Worm (Caenorhabditis elegans): ENCODE data around the gene hex-5.

Gene hex-5

ce11 chrX:14905161-14905560 lies at the start of gene hex-5:
hex-5 (minus strand) TSS chrX:14905261.
- no peak for TF ChIP-seq mab-5 (tag; optimal IDR thresholded peaks at IDR 0.05)
- no peak for TF ChIP-seq blmp-1 (tag; optimal IDR thresholded peaks at IDR 0.05; ENCODE audit: insufficient read depth)
- TF ChIP-seq fos-1 (tag; optimal IDR thresholded peaks at IDR 0.05) = no peak
- no peak for TF ChIP-seq mdl-1 (tag; optimal IDR thresholded peaks at IDR 0.05)
- no peak for TF ChIP-seq egl-27 (tag; optimal IDR thresholded peaks at IDR 0.05)
- no peak for TF ChIP-seq nhr-25 (tag; optimal IDR thresholded peaks at IDR 0.05)
- TF ChIP-seq ceh-16 (tag; optimal IDR thresholded peaks at IDR 0.05) = no peak
- TF ChIP-seq lsy-2 (tag; optimal IDR thresholded peaks at IDR 0.05) = no peak
- TF ChIP-seq nhr-11 (tag; optimal IDR thresholded peaks at IDR 0.05) = no peak
- no peak for TF ChIP-seq nhr-129 (tag; optimal IDR thresholded peaks at IDR 0.05)
- TF ChIP-seq Y55F3AM.14 (GFP tag; optimal IDR thresholded peaks at IDR 0.05) = no peak
- TF ChIP-seq ZK546.5 (tag; optimal IDR thresholded peaks at IDR 0.05) = no peak
- TF ChIP-seq ztf-11 (tag; optimal IDR thresholded peaks at IDR 0.05) = no peak
- TF ChIP-seq C34F6.9 (tag; optimal IDR thresholded peaks at IDR 0.05) = no peak
- no peak for TF ChIP-seq peb-1 (tag; optimal IDR thresholded peaks at IDR 0.05)

ce11 chrX:14954548-14954947 lies 49.5 kb upstream of the hex-5 start, which contains the start of gene pag-3:
pag-3 (minus strand) TSS chrX:14954648.
- no peak for TF ChIP-seq snpc-4 (tag; optimal IDR thresholded peaks at IDR 0.05)
- TF ChIP-seq unc-55 (GFP tag; optimal IDR thresholded peaks at IDR 0.05) = no peak
- TF ChIP-seq lsy-2 (tag; optimal IDR thresholded peaks at IDR 0.05) = no peak
- TF ChIP-seq egl-27 (tag; optimal IDR thresholded peaks at IDR 0.05) = no peak
- no peak for TF ChIP-seq ztf-11 (tag; optimal IDR thresholded peaks at IDR 0.05)
- TF ChIP-seq R02D3.7 (tag; optimal IDR thresholded peaks at IDR 0.05) = no peak
- TF ChIP-seq ama-1 (optimal IDR thresholded peaks at IDR 0.05) = no peak
- no peak for TF ChIP-seq elt-3 (tag; optimal IDR thresholded peaks at IDR 0.05)
- TF ChIP-seq nhr-23 (tag; optimal IDR thresholded peaks at IDR 0.05) = no peak
- no peak for TF ChIP-seq elt-1 (tag; optimal IDR thresholded peaks at IDR 0.05)
- no peak for TF ChIP-seq blmp-1 (tag; optimal IDR thresholded peaks at IDR 0.05; ENCODE audit: insufficient read depth)
- no peak for TF ChIP-seq nhr-77 (tag; optimal IDR thresholded peaks at IDR 0.05)
- no peak for TF ChIP-seq lin-13 (GFP tag; optimal IDR thresholded peaks at IDR 0.05)
- TF ChIP-seq fos-1 (tag; optimal IDR thresholded peaks at IDR 0.05) = no peak
- no peak for TF ChIP-seq mab-5 (tag; optimal IDR thresholded peaks at IDR 0.05)
- TF ChIP-seq alr-1 (tag; optimal IDR thresholded peaks at IDR 0.05) = no peak
- TF ChIP-seq unc-39 (tag; optimal IDR thresholded peaks at IDR 0.05) = no peak
- TF ChIP-seq nhr-21 (tag; optimal IDR thresholded peaks at IDR 0.05) = no peak
- TF ChIP-seq aly-2 (tag; optimal IDR thresholded peaks at IDR 0.05) = no peak
- TF ChIP-seq zag-1 (tag; optimal IDR thresholded peaks at IDR 0.05) = no peak

- TF ChIP-seq sma-9 (GFP tag; optimal IDR thresholded peaks at IDR 0.05) = no peak
- TF ChIP-seq sma-9 (tag; optimal IDR thresholded peaks at IDR 0.05) = no peak
- no peak for TF ChIP-seq nhr-77 (tag; optimal IDR thresholded peaks at IDR 0.05)
- TF ChIP-seq R02D3.7 (tag; optimal IDR thresholded peaks at IDR 0.05) = no peak
- no peak for TF ChIP-seq nhr-23 (tag; optimal IDR thresholded peaks at IDR 0.05)
- TF ChIP-seq snpc-4 (tag; optimal IDR thresholded peaks at IDR 0.05) = no peak
- no peak for TF ChIP-seq dmd-4 (tag; optimal IDR thresholded peaks at IDR 0.05)
- TF ChIP-seq lin-39 (tag; optimal IDR thresholded peaks at IDR 0.05) = no peak
- no peak for TF ChIP-seq ztf-4 (tag; optimal IDR thresholded peaks at IDR 0.05)
- TF ChIP-seq gmeb-1 (tag; optimal IDR thresholded peaks at IDR 0.05) = no peak
- no peak for TF ChIP-seq elt-1 (tag; optimal IDR thresholded peaks at IDR 0.05)
- no peak for TF ChIP-seq nhr-129 (tag; optimal IDR thresholded peaks at IDR 0.05)
- no peak for TF ChIP-seq ZK546.5 (tag; optimal IDR thresholded peaks at IDR 0.05)
- no peak for TF ChIP-seq zag-1 (tag; optimal IDR thresholded peaks at IDR 0.05)
- TF ChIP-seq lsy-2 (tag; optimal IDR thresholded peaks at IDR 0.05) = no peak
- TF ChIP-seq alr-1 (tag; optimal IDR thresholded peaks at IDR 0.05) = no peak
- no peak for TF ChIP-seq Y55F3AM.14 (GFP tag; optimal IDR thresholded peaks at IDR 0.05)
- no peak for TF ChIP-seq mab-5 (tag; optimal IDR thresholded peaks at IDR 0.05)
- TF ChIP-seq unc-39 (tag; optimal IDR thresholded peaks at IDR 0.05) = no peak
Measured at ce11 chrX:14951797-14952196, 46.7 kb upstream of the hex-5 start.

- TF ChIP-seq ZK546.5 (tag; optimal IDR thresholded peaks at IDR 0.05) (no peak), egl-27 (tag; optimal IDR thresholded peaks at IDR 0.05) (no peak), sem-4 (tag; optimal IDR thresholded peaks at IDR 0.05) (no peak), nhr-21 (tag; optimal IDR thresholded peaks at IDR 0.05) (no peak), nhr-10 (tag; optimal IDR thresholded peaks at IDR 0.05) (no peak), fos-1 (tag; optimal IDR thresholded peaks at IDR 0.05) (no peak), nhr-77 (tag; optimal IDR thresholded peaks at IDR 0.05) (no peak), lsy-2 (tag; optimal IDR thresholded peaks at IDR 0.05) (no peak), ztf-1 (GFP tag; conservative IDR thresholded peaks at IDR 0.05) (no peak), gmeb-1 (tag; optimal IDR thresholded peaks at IDR 0.05) (no peak), lin-13 (GFP tag; optimal IDR thresholded peaks at IDR 0.05) (no peak), ztf-11 (tag; optimal IDR thresholded peaks at IDR 0.05) (no peak), nhr-6 (tag; optimal IDR thresholded peaks at IDR 0.05) (no peak), mab-5 (tag; optimal IDR thresholded peaks at IDR 0.05) (no peak), F13H6.1 (tag; optimal IDR thresholded peaks at IDR 0.05) (no peak), Y55F3AM.14 (GFP tag; optimal IDR thresholded peaks at IDR 0.05) (no peak)
Measured at ce11 chrX:14947355-14947668, 42.3 kb upstream of the hex-5 start.
